Fruit fly (Drosophila melanogaster) whole organism, embryonic: ENCODE results near the gene aru.

Source experiments
- CG14014 ChIP-seq: fragments of 200-800 bp; sonication (Bioruptor generic); IDR thresholded peaks from 2 replicates; pipeline ENCODE4 v1.3.6; 2022; ENCODE audit warnings: missing biosample characterization, missing genetic modification characterization
- CG2199 ChIP-seq: fragments of 200-800 bp; sonication (Bioruptor generic); IDR thresholded peaks from 3 replicates; pipeline ENCODE4 v1.3.6; 2022; ENCODE audit warnings: missing biosample characterization, missing genetic modification characterization
- CG9437 ChIP-seq: fragments of 200-800 bp; sonication (Bioruptor generic); optimal IDR thresholded peaks from 2 replicates; lab custom pipeline; 2018; ENCODE audit warnings: missing biosample characterization, mild to moderate bottlenecking, missing genetic modification characterization
- Hmx ChIP-seq: fragments of 200-800 bp; sonication (Bioruptor generic); optimal IDR thresholded peaks from 2 replicates; lab custom pipeline; 2016; ENCODE audit warnings: missing biosample characterization, missing genetic modification characterization
- Scr ChIP-seq: fragments of 200-800 bp; sonication (Bioruptor generic); IDR thresholded peaks from 2 replicates; pipeline ENCODE4 v1.3.6; 2022; ENCODE audit warnings: missing biosample characterization, missing genetic modification characterization; ENCODE audit not compliant: partially characterized antibody
- ato ChIP-seq: fragments of 200-800 bp; sonication (Bioruptor generic); IDR thresholded peaks from 2 replicates; pipeline ENCODE4 v1.3.6; 2022; ENCODE audit warnings: missing biosample characterization, missing genetic modification characterization; ENCODE audit not compliant: partially characterized antibody
- chif ChIP-seq, 2 experiments: fragments of 200-800 bp; sonication (Bioruptor generic); optimal IDR thresholded peaks; 3 replicates each; lab custom pipeline; 2016; ENCODE audit warnings: missing biosample characterization in 2 of 2, missing genetic modification characterization in 2 of 2
- dati ChIP-seq: fragments of 200-800 bp; sonication (Bioruptor generic); IDR thresholded peaks from 2 replicates; pipeline ENCODE4 v1.3.6; 2022; ENCODE audit warnings: missing biosample characterization, missing genetic modification characterization
- nmo ChIP-seq: fragments of 200-800 bp; sonication (Bioruptor generic); optimal IDR thresholded peaks from 2 replicates; lab custom pipeline; 2018; ENCODE audit warnings: missing biosample characterization, mild to moderate bottlenecking, missing genetic modification characterization, moderate library complexity
- pros ChIP-seq: fragments of 200-800 bp; sonication (Bioruptor generic); optimal IDR thresholded peaks from 3 replicates; lab custom pipeline; 2019; ENCODE audit warnings: missing biosample characterization, mild to moderate bottlenecking, missing genetic modification characterization, moderate library complexity
- sob ChIP-seq: fragments of 200-800 bp; sonication (Bioruptor generic); IDR thresholded peaks from 2 replicates; pipeline ENCODE4 v1.3.6; 2022; ENCODE audit warnings: missing biosample characterization, missing genetic modification characterization

- TF ChIP-seq dati (GFP tag; lab: Robert Waterston, UW): peak; percentile 94
- TF ChIP-seq pros: peak; percentile 49
- peak; percentile 96 for TF ChIP-seq CG2199 (GFP tag; lab: Robert Waterston, UW)
- peak; percentile 89 for TF ChIP-seq CG9437 (GFP tag; lab: Kevin White, UChicago)
- TF ChIP-seq Scr (GFP tag; lab: Robert Waterston, UW): no peak
- TF ChIP-seq nmo (GFP tag; lab: Kevin White, UChicago): peak; percentile 96
- TF ChIP-seq Hmx (GFP tag; lab: Kevin White, UChicago): peak; percentile 92
- peak; percentile 97 for TF ChIP-seq chif (GFP tag; optimal IDR thresholded peaks at IDR 0.05; lab: Kevin White, UChicago)
- no peak for TF ChIP-seq ato (GFP tag; lab: Robert Waterston, UW)
- TF ChIP-seq sob (GFP tag; lab: Robert Waterston, UW): peak; percentile 97
- peak; percentile 97 for TF ChIP-seq CG14014
These were observed 2.3 kb downstream of the aru start for dm6 chr2L:865851-866250.
